Fruit fly (Drosophila melanogaster) whole organism, embryonic: Measurements from ENCODE around the gene CG2321.
A peak's percentile ranks its signal among the peaks of the same experiment; 100 is the strongest.

ENCODE experiments used
- Ada2b ChIP-seq: fragments of 200-800 bp; sonication (Bioruptor generic); IDR thresholded peaks from 2 replicates; pipeline ENCODE4 v1.3.6; 2022; ENCODE audit warnings: missing biosample characterization, missing genetic modification characterization
- CG10274 ChIP-seq: fragments of 200-800 bp; sonication (Bioruptor generic); optimal IDR thresholded peaks from 3 replicates; lab custom pipeline; 2017; ENCODE audit warnings: missing biosample characterization, mild to moderate bottlenecking, missing genetic modification characterization
- CG12299 ChIP-seq: fragments of 200-800 bp; sonication (Bioruptor generic); optimal IDR thresholded peaks from 2 replicates; lab custom pipeline; 2018; ENCODE audit warnings: missing biosample characterization, mild to moderate bottlenecking, missing genetic modification characterization
- CG13624 ChIP-seq: fragments of 200-800 bp; sonication (Bioruptor generic); optimal IDR thresholded peaks from 2 replicates; lab custom pipeline; 2016; ENCODE audit warnings: missing biosample characterization, missing genetic modification characterization
- CG14710 ChIP-seq: fragments of 200-800 bp; sonication (Bioruptor generic); optimal IDR thresholded peaks from 3 replicates; lab custom pipeline; 2019; ENCODE audit warnings: missing biosample characterization, mild to moderate bottlenecking, missing genetic modification characterization, moderate library complexity
- CG17328 ChIP-seq: fragments of 200-800 bp; sonication (Bioruptor generic); IDR thresholded peaks from 2 replicates; pipeline ENCODE4 v1.3.6; 2022; ENCODE audit warnings: missing biosample characterization, missing genetic modification characterization
- CG17568 ChIP-seq: fragments of 200-800 bp; sonication (Bioruptor generic); optimal IDR thresholded peaks from 2 replicates; lab custom pipeline; 2018; ENCODE audit warnings: missing biosample characterization, mild to moderate bottlenecking, missing genetic modification characterization, moderate library complexity
- CG2712 ChIP-seq: fragments of 200-800 bp; optimal IDR thresholded peaks from 3 replicates; lab custom pipeline; 2019; ENCODE audit warnings: missing biosample characterization, mild to moderate bottlenecking, missing genetic modification characterization, moderate library complexity
- CG2875 ChIP-seq: fragments of 200-800 bp; sonication (Bioruptor generic); optimal IDR thresholded peaks from 2 replicates; lab custom pipeline; 2017; ENCODE audit warnings: missing biosample characterization, mild to moderate bottlenecking, missing genetic modification characterization, missing genetic modification reagents
- CG33557 ChIP-seq: fragments of 200-800 bp; sonication (Bioruptor generic); optimal IDR thresholded peaks from 2 replicates; lab custom pipeline; 2019; ENCODE audit warnings: missing biosample characterization, mild to moderate bottlenecking, missing genetic modification characterization, moderate library complexity
- CG3995 ChIP-seq: fragments of 200-800 bp; sonication (Bioruptor generic); optimal IDR thresholded peaks from 3 replicates; lab custom pipeline; 2016; ENCODE audit warnings: missing biosample characterization, missing genetic modification characterization
- CG4424 ChIP-seq: fragments of 200-800 bp; sonication (Bioruptor generic); optimal IDR thresholded peaks from 3 replicates; lab custom pipeline; 2016; ENCODE audit warnings: missing biosample characterization, missing genetic modification characterization
- CG4730 ChIP-seq: fragments of 200-800 bp; sonication (Bioruptor generic); IDR thresholded peaks from 2 replicates; pipeline ENCODE4 v1.3.6; 2022; ENCODE audit warnings: missing biosample characterization, missing genetic modification characterization
- CG5245 ChIP-seq: fragments of 200-800 bp; sonication (Bioruptor generic); optimal IDR thresholded peaks from 3 replicates; lab custom pipeline; 2016; ENCODE audit warnings: missing biosample characterization, missing genetic modification characterization
- CG7786 ChIP-seq: fragments of 200-800 bp; sonication (Bioruptor generic); optimal IDR thresholded peaks from 2 replicates; lab custom pipeline; 2016; ENCODE audit warnings: missing biosample characterization, missing genetic modification characterization
- CG7839 ChIP-seq: fragments of 200-800 bp; sonication (Bioruptor generic); optimal IDR thresholded peaks from 3 replicates; lab custom pipeline; 2018; ENCODE audit warnings: missing biosample characterization, mild to moderate bottlenecking, missing genetic modification characterization, moderate library complexity
- CG8388 ChIP-seq: fragments of 200-800 bp; sonication (Bioruptor generic); optimal IDR thresholded peaks from 2 replicates; lab custom pipeline; 2019; ENCODE audit warnings: missing biosample characterization, mild to moderate bottlenecking, missing genetic modification characterization, moderate library complexity
- CG9727 ChIP-seq: fragments of 200-800 bp; sonication (Bioruptor generic); optimal IDR thresholded peaks from 3 replicates; lab custom pipeline; 2017; ENCODE audit warnings: missing biosample characterization, mild to moderate bottlenecking, missing genetic modification characterization
- Camta ChIP-seq: fragments of 200-800 bp; sonication (Bioruptor generic); optimal IDR thresholded peaks from 2 replicates; lab custom pipeline; 2016; ENCODE audit warnings: missing biosample characterization, missing genetic modification characterization
- CoRest ChIP-seq: fragments of 200-800 bp; sonication (Bioruptor generic); optimal IDR thresholded peaks from 3 replicates; lab custom pipeline; 2018; ENCODE audit warnings: missing biosample characterization, mild to moderate bottlenecking, missing genetic modification characterization, moderate library complexity
- Deaf1 ChIP-seq: fragments of 200-800 bp; optimal IDR thresholded peaks from 3 replicates; lab custom pipeline; 2019; ENCODE audit warnings: missing biosample characterization, mild to moderate bottlenecking, missing genetic modification characterization, moderate library complexity
- Dip2 ChIP-seq: fragments of 200-800 bp; sonication (Bioruptor generic); IDR thresholded peaks from 2 replicates; pipeline ENCODE4 v1.3.6; 2022; ENCODE audit warnings: missing biosample characterization, missing genetic modification characterization
- Hr39 ChIP-seq: fragments of >200 bp; optimal IDR thresholded peaks from 2 replicates; lab custom pipeline; 2017
- Hr51 ChIP-seq, 2 experiments: fragments of 200-800 bp; sonication (Bioruptor generic); optimal IDR thresholded peaks; 2 replicates in 1 of 2; 3 replicates in 1 of 2; lab custom pipeline; 2016 to 2018; ENCODE audit warnings: missing biosample characterization in 2 of 2, missing genetic modification characterization in 2 of 2, mild to moderate bottlenecking in 1 of 2, moderate library complexity in 1 of 2
- Hsf ChIP-seq: fragments of 200-800 bp; sonication (Bioruptor generic); optimal IDR thresholded peaks from 3 replicates; lab custom pipeline; 2016; ENCODE audit warnings: missing biosample characterization, missing genetic modification characterization
- Med ChIP-seq: fragments of 200-800 bp; sonication (Bioruptor generic); peaks from one replicate; lab custom pipeline; 2016; ENCODE audit warnings: missing biosample characterization, missing genetic modification characterization, mild to moderate bottlenecking, inconsistent platforms, moderate library complexity
- Nf-YA ChIP-seq: fragments of 200-800 bp; sonication (Bioruptor generic); IDR thresholded peaks from 2 replicates; pipeline ENCODE4 v1.3.6; 2022; ENCODE audit warnings: missing biosample characterization, missing genetic modification characterization
- Ptx1 ChIP-seq: fragments of 200-800 bp; sonication (Bioruptor generic); IDR thresholded peaks from 2 replicates; pipeline ENCODE4 v1.3.6; 2022; ENCODE audit warnings: missing biosample characterization, missing genetic modification characterization
- ap ChIP-seq: fragments of 200-800 bp; sonication (Bioruptor generic); IDR thresholded peaks from 2 replicates; pipeline ENCODE4 v1.3.6; 2022; ENCODE audit warnings: missing biosample characterization, missing genetic modification characterization
- ato ChIP-seq: fragments of 200-800 bp; sonication (Bioruptor generic); IDR thresholded peaks from 2 replicates; pipeline ENCODE4 v1.3.6; 2022; ENCODE audit warnings: missing biosample characterization, missing genetic modification characterization; ENCODE audit not compliant: partially characterized antibody
- az2 ChIP-seq: fragments of 200-800 bp; sonication (Bioruptor generic); optimal IDR thresholded peaks from 3 replicates; lab custom pipeline; 2016; ENCODE audit warnings: missing biosample characterization, missing genetic modification characterization
- bbx ChIP-seq: fragments of 200-800 bp; sonication (Bioruptor generic); IDR thresholded peaks from 2 replicates; pipeline ENCODE4 v1.3.6; 2022; ENCODE audit warnings: missing biosample characterization, missing genetic modification characterization; ENCODE audit not compliant: partially characterized antibody
- bcd ChIP-seq: fragments of 200-800 bp; sonication (Bioruptor generic); optimal IDR thresholded peaks from 2 replicates; lab custom pipeline; 2017; ENCODE audit warnings: missing biosample characterization, mild to moderate bottlenecking, missing genetic modification characterization
- chif ChIP-seq, 2 experiments: fragments of 200-800 bp; sonication (Bioruptor generic); optimal IDR thresholded peaks; 3 replicates each; lab custom pipeline; 2016; ENCODE audit warnings: missing biosample characterization in 2 of 2, missing genetic modification characterization in 2 of 2
- chinmo ChIP-seq: fragments of 200-800 bp; sonication (Bioruptor generic); IDR thresholded peaks from 4 replicates; pipeline ENCODE4 v1.3.6; 2022; ENCODE audit warnings: missing biosample characterization, missing genetic modification characterization; ENCODE audit not compliant: partially characterized antibody
- crp ChIP-seq, 2 experiments: fragments of 200-800 bp; sonication (Bioruptor generic); optimal IDR thresholded peaks; 2 replicates in 1 of 2; 3 replicates in 1 of 2; lab custom pipeline; 2017; ENCODE audit warnings: missing biosample characterization in 2 of 2, missing genetic modification characterization in 2 of 2, mild to moderate bottlenecking in 1 of 2, moderate library complexity in 1 of 2
- ems ChIP-seq: fragments of 200-800 bp; sonication (Bioruptor generic); optimal IDR thresholded peaks from 3 replicates; lab custom pipeline; 2016; ENCODE audit warnings: missing biosample characterization, missing genetic modification characterization
- ewg ChIP-seq: fragments of 200-800 bp; sonication (Bioruptor generic); optimal IDR thresholded peaks from 3 replicates; lab custom pipeline; 2017; ENCODE audit warnings: mild to moderate bottlenecking, missing biosample characterization, missing genetic modification reagents, missing genetic modification characterization
- gcm ChIP-seq: fragments of 200-800 bp; sonication (Bioruptor generic); optimal IDR thresholded peaks from 2 replicates; lab custom pipeline; 2019; ENCODE audit warnings: missing biosample characterization, mild to moderate bottlenecking, missing genetic modification characterization, moderate library complexity
- ind ChIP-seq: fragments of 200-800 bp; sonication (Bioruptor generic); optimal IDR thresholded peaks from 3 replicates; lab custom pipeline; 2016; ENCODE audit warnings: missing biosample characterization, missing genetic modification characterization
- knrl ChIP-seq: fragments of 200-800 bp; sonication (Bioruptor generic); IDR thresholded peaks from 3 replicates; pipeline ENCODE4 v1.3.6; 2022; ENCODE audit warnings: missing biosample characterization, missing genetic modification characterization; ENCODE audit not compliant: partially characterized antibody
- lab ChIP-seq: fragments of 200-800 bp; sonication (Bioruptor generic); optimal IDR thresholded peaks from 3 replicates; lab custom pipeline; 2017; ENCODE audit warnings: missing biosample characterization, missing genetic modification characterization, mild to moderate bottlenecking, moderate library complexity, missing genetic modification reagents
- lilli ChIP-seq: fragments of 200-800 bp; sonication (Bioruptor generic); optimal IDR thresholded peaks from 3 replicates; lab custom pipeline; 2016; ENCODE audit warnings: missing biosample characterization, missing genetic modification characterization
- mirr ChIP-seq: fragments of 200-800 bp; sonication (Bioruptor generic); optimal IDR thresholded peaks from 3 replicates; lab custom pipeline; 2018; ENCODE audit warnings: missing biosample characterization, mild to moderate bottlenecking, missing genetic modification characterization
- nau ChIP-seq: fragments of 200-800 bp; sonication (Bioruptor generic); optimal IDR thresholded peaks from 3 replicates; lab custom pipeline; 2017; ENCODE audit warnings: missing biosample characterization, mild to moderate bottlenecking, missing genetic modification characterization, missing genetic modification reagents
- odd ChIP-seq: fragments of 200-800 bp; sonication (Bioruptor generic); optimal IDR thresholded peaks from 2 replicates; lab custom pipeline; 2017; ENCODE audit warnings: missing biosample characterization, mild to moderate bottlenecking, missing genetic modification characterization
- onecut ChIP-seq: fragments of 200-800 bp; sonication (Bioruptor generic); IDR thresholded peaks from 2 replicates; pipeline ENCODE4 v1.3.6; 2022; ENCODE audit warnings: missing biosample characterization, missing genetic modification characterization
- stwl ChIP-seq: fragments of 200-800 bp; sonication (Bioruptor generic); optimal IDR thresholded peaks from 3 replicates; lab custom pipeline; 2018; ENCODE audit warnings: missing biosample characterization, mild to moderate bottlenecking, missing genetic modification characterization, moderate library complexity
- tll ChIP-seq, 2 experiments: fragments of 200-800 bp in 1 of 2; fragments of >200 bp in 1 of 2; sonication (Bioruptor generic) in 1 of 2; optimal IDR thresholded peaks; 2 replicates each; lab custom pipeline; 2017 to 2019; ENCODE audit warnings: missing biosample characterization in 2 of 2, missing genetic modification characterization in 2 of 2, mild to moderate bottlenecking in 1 of 2, moderate library complexity in 1 of 2
- zen2 ChIP-seq: fragments of 200-800 bp; sonication (Bioruptor generic); IDR thresholded peaks from 3 replicates; pipeline ENCODE4 v1.3.6; 2022; ENCODE audit warnings: missing biosample characterization, missing genetic modification characterization; ENCODE audit not compliant: partially characterized antibody

The CG2321 gene

dm6 chr3R:29519332-29519731, 30.3 kb upstream of the CG2321 start:
- TF ChIP-seq CG4424 (GFP tag; lab: Kevin White, UChicago) (peak; percentile 31), CG17328 (peak; percentile 62; the same call in 1 of the 2 replicates), Hr39 (lab: Kevin White, UChicago) (no peak), nau (GFP tag; lab: Kevin White, UChicago) (no peak), lab (no peak), tll (GFP tag; optimal IDR thresholded peaks at IDR 0.05; lab: Kevin White, UChicago) (no peak), crp (GFP tag; optimal IDR thresholded peaks at IDR 0.05; lab: Kevin White, UChicago) (no peak), ato (GFP tag; lab: Robert Waterston, UW) (no peak), CG10274 (GFP tag; lab: Kevin White, UChicago) (no peak), Deaf1 (tag; lab: Kevin White, UChicago) (no peak), CG7786 (GFP tag; lab: Kevin White, UChicago) (no peak), ind (GFP tag; lab: Kevin White, UChicago) (no peak), CG8388 (peak; percentile 39), Ada2b (GFP tag; lab: Robert Waterston, UW) (peak; percentile 33; the same call in 1 of the 2 replicates), Med (GFP tag; lab: Kevin White, UChicago) (peak; percentile 53), CG2875 (GFP tag; lab: Kevin White, UChicago) (peak; percentile 16), CG9727 (GFP tag; lab: Kevin White, UChicago) (peak; percentile 35), chinmo (GFP tag; lab: Robert Waterston, UW) (no peak), CG14710 (tag; lab: Kevin White, UChicago) (peak; percentile 33), mirr (GFP tag; lab: Kevin White, UChicago) (no peak), knrl (GFP tag; lab: Robert Waterston, UW) (no peak), chif (GFP tag; optimal IDR thresholded peaks at IDR 0.05; lab: Kevin White, UChicago) (no peak), ap (GFP tag; lab: Robert Waterston, UW) (peak; percentile 42; the same call in 1 of the 2 replicates), CG3995 (GFP tag; lab: Kevin White, UChicago) (no peak), az2 (peak; percentile 31), Dip2 (GFP tag; lab: Robert Waterston, UW) (no peak), CG5245 (GFP tag; lab: Kevin White, UChicago) (no peak), Hr51 (GFP tag; optimal IDR thresholded peaks at IDR 0.05; lab: Kevin White, UChicago) (peak in 1 of 2 experiments; percentile 53), Ptx1 (peak; percentile 30; the same call in 1 of the 2 replicates), onecut (GFP tag; lab: Robert Waterston, UW) (no peak), bbx (no peak), Hsf (GFP tag; lab: Kevin White, UChicago) (no peak), lilli (GFP tag; lab: Kevin White, UChicago) (no peak), zen2 (GFP tag; lab: Robert Waterston, UW) (no peak), CG4730 (GFP tag; lab: Robert Waterston, UW) (no peak), Camta (GFP tag; lab: Kevin White, UChicago) (no peak), CG33557 (no peak), odd (no peak), CG17568 (GFP tag; lab: Kevin White, UChicago) (no peak), CoRest (peak; percentile 20), CG12299 (no peak), CG7839 (tag; lab: Kevin White, UChicago) (peak; percentile 38), gcm (GFP tag; lab: Kevin White, UChicago) (no peak), ems (no peak), CG13624 (no peak), Nf-YA (GFP tag; lab: Robert Waterston, UW) (no peak), ewg (peak; percentile 3), CG2712 (peak; percentile 65), stwl (no peak), bcd (GFP tag; lab: Kevin White, UChicago) (no peak)
